Fruit fly (Drosophila melanogaster) whole organism, prepupa: ENCODE results near the gene HDAC4.

ENCODE experiments used
- Blimp-1 ChIP-seq: fragments of 200-800 bp; sonication (Bioruptor generic); optimal IDR thresholded peaks from 3 replicates; lab custom pipeline; 2017; ENCODE audit warnings: missing biosample characterization, missing genetic modification characterization, mild to moderate bottlenecking, moderate library complexity, missing genetic modification reagents
- CG10631 ChIP-seq: fragments of 200-800 bp; sonication (Bioruptor generic); optimal IDR thresholded peaks from 2 replicates; lab custom pipeline; 2016; ENCODE audit warnings: missing biosample characterization, missing genetic modification characterization
- CG10669 ChIP-seq: fragments of 200-800 bp; sonication (Bioruptor generic); optimal IDR thresholded peaks from 3 replicates; lab custom pipeline; 2018; ENCODE audit warnings: missing biosample characterization, mild to moderate bottlenecking, missing genetic modification characterization, moderate library complexity
- CG11762 ChIP-seq: fragments of 200-800 bp; sonication (Bioruptor generic); optimal IDR thresholded peaks from 3 replicates; lab custom pipeline; 2016; ENCODE audit warnings: missing biosample characterization, missing genetic modification characterization; ENCODE audit not compliant: insufficient read depth
- CG11902 ChIP-seq: fragments of 200-800 bp; sonication (Bioruptor generic); optimal IDR thresholded peaks from 3 replicates; lab custom pipeline; 2016; ENCODE audit warnings: missing biosample characterization, missing genetic modification characterization
- CG15336 ChIP-seq: fragments of 200-800 bp; sonication (Bioruptor generic); IDR thresholded peaks from 2 replicates; pipeline ENCODE4 v1.3.6; 2022; ENCODE audit warnings: missing biosample characterization, missing genetic modification characterization
- CG1621 ChIP-seq: fragments of 200-800 bp; sonication (Bioruptor generic); optimal IDR thresholded peaks from 3 replicates; lab custom pipeline; 2018; ENCODE audit warnings: missing biosample characterization, mild to moderate bottlenecking, missing genetic modification characterization
- CG16779 ChIP-seq: fragments of 200-800 bp; sonication (Bioruptor generic); optimal IDR thresholded peaks from 3 replicates; lab custom pipeline; 2017; ENCODE audit warnings: missing biosample characterization, mild to moderate bottlenecking, missing genetic modification characterization
- CG3032 ChIP-seq: fragments of 200-800 bp; optimal IDR thresholded peaks from 2 replicates; lab custom pipeline; 2019; ENCODE audit warnings: missing biosample characterization, mild to moderate bottlenecking, missing genetic modification characterization, moderate library complexity
- CG31627 ChIP-seq: fragments of 200-800 bp; sonication (Bioruptor generic); optimal IDR thresholded peaks from 3 replicates; lab custom pipeline; 2016; ENCODE audit warnings: missing biosample characterization, missing genetic modification characterization
- CG32006 ChIP-seq: fragments of 200-800 bp; sonication (Bioruptor generic); optimal IDR thresholded peaks from 3 replicates; lab custom pipeline; 2017; ENCODE audit warnings: missing biosample characterization, mild to moderate bottlenecking, missing genetic modification characterization
- CG3919 ChIP-seq: fragments of 200-800 bp; sonication (Bioruptor generic); optimal IDR thresholded peaks from 3 replicates; lab custom pipeline; 2016; ENCODE audit warnings: missing biosample characterization, missing genetic modification characterization
- CG4318 ChIP-seq: fragments of 200-800 bp; sonication (Bioruptor generic); optimal IDR thresholded peaks from 3 replicates; lab custom pipeline; 2017; ENCODE audit warnings: missing biosample characterization, mild to moderate bottlenecking, missing genetic modification characterization
- CG8632 ChIP-seq: fragments of 200-800 bp; sonication (Bioruptor generic); optimal IDR thresholded peaks from 3 replicates; lab custom pipeline; 2016; ENCODE audit warnings: missing biosample characterization, missing genetic modification characterization
- Eip75B ChIP-seq: fragments of 200-800 bp; sonication (Bioruptor generic); optimal IDR thresholded peaks from 3 replicates; lab custom pipeline; 2016; ENCODE audit warnings: missing biosample characterization, missing genetic modification characterization
- Eip78C ChIP-seq: fragments of 200-800 bp; sonication (Bioruptor generic); peaks from one replicate; lab custom pipeline; 2016; ENCODE audit warnings: missing biosample characterization, missing genetic modification characterization
- Gug ChIP-seq: fragments of 200-800 bp; sonication (Bioruptor generic); IDR thresholded peaks from 2 replicates; pipeline ENCODE4 v1.3.6; 2022; ENCODE audit warnings: missing biosample characterization, missing genetic modification characterization
- Hr38 ChIP-seq: sonication (Bioruptor generic); optimal IDR thresholded peaks from 2 replicates; lab custom pipeline; 2016; ENCODE audit warnings: missing biosample characterization, missing genetic modification characterization
- Hr39 ChIP-seq: fragments of 200-800 bp; sonication (Bioruptor generic); optimal IDR thresholded peaks from 2 replicates; lab custom pipeline; 2016; ENCODE audit warnings: missing biosample characterization, missing genetic modification characterization
- Hr4 ChIP-seq: fragments of 200-800 bp; sonication (Bioruptor generic); optimal IDR thresholded peaks from 3 replicates; lab custom pipeline; 2016; ENCODE audit warnings: missing biosample characterization, missing genetic modification characterization
- Met ChIP-seq: fragments of 200-800 bp; sonication (Bioruptor generic); optimal IDR thresholded peaks from 3 replicates; lab custom pipeline; 2016; ENCODE audit warnings: missing biosample characterization, missing genetic modification characterization
- Smox ChIP-seq: fragments of 200-800 bp; sonication (Bioruptor generic); optimal IDR thresholded peaks from 3 replicates; lab custom pipeline; 2016; ENCODE audit warnings: missing biosample characterization, missing genetic modification characterization
- Sox102F ChIP-seq: fragments of 200-800 bp; sonication (Bioruptor generic); optimal IDR thresholded peaks from 2 replicates; lab custom pipeline; 2016; ENCODE audit warnings: missing biosample characterization, mild to moderate bottlenecking, missing genetic modification characterization
- Sox14 ChIP-seq: fragments of 200-800 bp; sonication (Bioruptor generic); optimal IDR thresholded peaks from 3 replicates; lab custom pipeline; 2016; ENCODE audit warnings: missing biosample characterization, missing genetic modification characterization
- achi ChIP-seq: fragments of 200-800 bp; sonication (Bioruptor generic); optimal IDR thresholded peaks from 3 replicates; lab custom pipeline; 2016; ENCODE audit warnings: missing biosample characterization, missing genetic modification characterization
- cyc ChIP-seq: fragments of 200-800 bp; sonication (Bioruptor generic); optimal IDR thresholded peaks from 3 replicates; lab custom pipeline; 2016; ENCODE audit warnings: missing biosample characterization, missing genetic modification characterization
- dac ChIP-seq: fragments of 200-800 bp; sonication (Bioruptor generic); optimal IDR thresholded peaks from 2 replicates; lab custom pipeline; 2017; ENCODE audit warnings: missing biosample characterization, mild to moderate bottlenecking, missing genetic modification characterization
- dsx ChIP-seq: fragments of 200-800 bp; optimal IDR thresholded peaks from 3 replicates; lab custom pipeline; 2019; ENCODE audit warnings: missing biosample characterization, mild to moderate bottlenecking, missing genetic modification characterization, moderate library complexity; ENCODE audit not compliant: poor library complexity, severe bottlenecking
- eg ChIP-seq: fragments of 200-800 bp; sonication (Bioruptor generic); IDR thresholded peaks from 3 replicates; pipeline ENCODE4 v1.3.6; 2022; ENCODE audit warnings: missing biosample characterization, missing genetic modification characterization
- esn ChIP-seq: fragments of 200-800 bp; sonication (Bioruptor generic); optimal IDR thresholded peaks from 2 replicates; lab custom pipeline; 2016; ENCODE audit warnings: missing biosample characterization, mild to moderate bottlenecking, missing genetic modification characterization, moderate library complexity
- fd59A ChIP-seq: fragments of 200-800 bp; sonication (Bioruptor generic); optimal IDR thresholded peaks from 2 replicates; lab custom pipeline; 2017; ENCODE audit warnings: missing biosample characterization, mild to moderate bottlenecking, missing genetic modification characterization, missing genetic modification reagents
- fd85E ChIP-seq: fragments of 200-800 bp; sonication (Bioruptor generic); optimal IDR thresholded peaks from 3 replicates; lab custom pipeline; 2016; ENCODE audit warnings: missing biosample characterization, missing genetic modification characterization
- fkh ChIP-seq: fragments of 200-800 bp; sonication (Bioruptor generic); optimal IDR thresholded peaks from 3 replicates; lab custom pipeline; 2017; ENCODE audit warnings: missing biosample characterization, mild to moderate bottlenecking, missing genetic modification characterization, moderate library complexity
- lz ChIP-seq: fragments of 200-800 bp; sonication (Bioruptor generic); optimal IDR thresholded peaks from 3 replicates; lab custom pipeline; 2016; ENCODE audit warnings: missing biosample characterization, missing genetic modification characterization
- net ChIP-seq: fragments of 200-800 bp; sonication (Bioruptor generic); optimal IDR thresholded peaks from 3 replicates; lab custom pipeline; 2016; ENCODE audit warnings: missing biosample characterization, missing genetic modification characterization
- pdm3 ChIP-seq: fragments of 200-800 bp; sonication (Bioruptor generic); optimal IDR thresholded peaks from 3 replicates; lab custom pipeline; 2016; ENCODE audit warnings: missing biosample characterization, missing genetic modification characterization
- spab ChIP-seq: fragments of 200-800 bp; sonication (Bioruptor generic); optimal IDR thresholded peaks from 2 replicates; lab custom pipeline; 2017; ENCODE audit warnings: missing biosample characterization, mild to moderate bottlenecking, missing genetic modification characterization, missing genetic modification reagents
- ss ChIP-seq, 2 experiments: fragments of 200-800 bp; sonication (Bioruptor generic); optimal IDR thresholded peaks; 2 replicates in 1 of 2; 3 replicates in 1 of 2; lab custom pipeline; 2017 to 2018; ENCODE audit warnings: mild to moderate bottlenecking in 2 of 2, missing biosample characterization in 2 of 2, missing genetic modification characterization in 2 of 2, moderate library complexity in 1 of 2
- svp ChIP-seq: fragments of 200-800 bp; sonication (Bioruptor generic); peaks from one replicate; lab custom pipeline; 2016; ENCODE audit warnings: missing biosample characterization, missing genetic modification characterization
- vri ChIP-seq: fragments of 200-800 bp; sonication (Bioruptor generic); optimal IDR thresholded peaks from 3 replicates; lab custom pipeline; 2016; ENCODE audit warnings: missing biosample characterization, mild to moderate bottlenecking, missing genetic modification characterization

Gene HDAC4

DNA sequence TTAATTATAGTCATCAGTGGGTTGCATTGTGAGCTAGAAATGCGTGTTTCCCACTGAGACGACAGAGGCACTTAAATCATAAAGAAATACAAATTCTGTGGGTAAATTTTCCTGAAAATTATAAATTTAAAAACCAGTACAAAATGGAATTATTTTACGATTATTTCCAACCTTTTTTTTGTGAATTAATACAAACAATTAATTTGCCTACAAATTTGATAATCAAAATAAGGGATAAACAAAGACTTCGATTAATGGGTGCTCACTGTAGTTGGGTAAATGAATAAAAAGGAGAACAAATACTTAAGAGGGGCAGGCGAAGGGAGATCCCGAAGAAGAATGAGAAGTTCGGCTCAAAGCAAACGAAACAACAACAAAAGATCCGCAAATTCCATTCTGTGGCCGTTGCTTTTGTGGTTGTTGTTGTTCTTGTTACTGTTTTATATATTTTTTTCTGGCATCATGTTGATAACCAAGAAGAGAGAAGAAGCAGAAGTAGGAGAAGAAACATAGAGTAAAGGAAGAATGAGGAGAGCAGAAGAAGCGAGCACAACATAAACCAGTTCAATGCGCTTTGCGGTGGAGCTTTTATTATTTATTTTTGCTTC is 1.4 kb downstream of the HDAC4 start:
- TF ChIP-seq pdm3 (peak; percentile 42), svp (GFP tag; lab: Kevin White, UChicago) (peak; percentile 31), Hr38 (GFP tag; lab: Kevin White, UChicago) (no peak), fd59A (GFP tag; lab: Kevin White, UChicago) (peak; percentile 2), Sox102F (GFP tag; lab: Kevin White, UChicago) (peak; percentile 20), esn (GFP tag; lab: Kevin White, UChicago) (peak; percentile 49), CG31627 (GFP tag; lab: Kevin White, UChicago) (peak; percentile 15), Smox (GFP tag; lab: Kevin White, UChicago) (peak; percentile 43), Hr39 (GFP tag; lab: Kevin White, UChicago) (peak; percentile 17), Gug (GFP tag; lab: Robert Waterston, UW) (no peak), CG15336 (GFP tag; lab: Robert Waterston, UW) (no peak), ss (GFP tag; optimal IDR thresholded peaks at IDR 0.05; lab: Kevin White, UChicago) (peak in 1 of 2 experiments; percentile 14), Sox14 (peak; percentile 11), CG10631 (GFP tag; lab: Kevin White, UChicago) (peak; percentile 26), Eip78C (GFP tag; lab: Kevin White, UChicago) (peak; percentile 70)
- TF ChIP-seq, all 60 proteins: peak for 12

DNA sequence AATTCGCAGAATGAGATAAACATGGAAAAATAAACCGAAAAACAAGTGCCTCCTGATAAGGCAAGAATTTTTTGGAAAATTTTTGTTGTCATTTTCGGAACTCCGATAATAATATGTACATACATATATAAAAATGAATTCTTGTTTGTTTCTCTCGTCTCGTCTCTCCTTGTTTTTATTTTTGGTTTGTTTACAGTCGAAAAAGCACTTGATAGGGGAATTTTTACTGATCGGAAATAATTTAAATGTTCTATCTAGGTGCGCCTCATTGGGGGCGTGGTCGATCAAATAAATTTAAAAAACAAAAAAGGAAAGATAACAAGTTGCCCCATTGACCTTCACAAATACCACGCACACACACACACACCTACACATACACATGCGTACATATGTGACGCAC is 2.7 kb downstream of the HDAC4 start:
- no peak for TF ChIP-seq net
- TF ChIP-seq svp (GFP tag; lab: Kevin White, UChicago): peak; percentile 43
- TF ChIP-seq Blimp-1 (GFP tag; lab: Kevin White, UChicago): no peak

dm6 chrX:13281244-13281877 is 4.1 kb downstream of the HDAC4 start:
- TF ChIP-seq CG3919 (GFP tag; lab: Kevin White, UChicago) (no peak), CG1621 (tag; lab: Kevin White, UChicago) (no peak), CG4318 (GFP tag; lab: Kevin White, UChicago) (no peak), svp (GFP tag; lab: Kevin White, UChicago) (peak; percentile 62), Eip75B (GFP tag; lab: Kevin White, UChicago) (no peak), CG16779 (no peak), Hr4 (no peak), fkh (GFP tag; lab: Kevin White, UChicago) (peak; percentile 71), dsx (no peak), Blimp-1 (GFP tag; lab: Kevin White, UChicago) (no peak), Sox102F (GFP tag; lab: Kevin White, UChicago) (no peak), Gug (GFP tag; lab: Robert Waterston, UW) (no peak), fd85E (no peak), CG3032 (no peak), ss (GFP tag; optimal IDR thresholded peaks at IDR 0.05; lab: Kevin White, UChicago) (no peak), dac (no peak), achi (GFP tag; lab: Kevin White, UChicago) (no peak), Met (GFP tag; lab: Kevin White, UChicago) (peak; percentile 11), spab (GFP tag; lab: Kevin White, UChicago) (no peak), vri (GFP tag; lab: Kevin White, UChicago) (no peak), lz (GFP tag; lab: Kevin White, UChicago) (peak; percentile 0), CG11762 (GFP tag; lab: Kevin White, UChicago) (no peak), CG11902 (GFP tag; lab: Kevin White, UChicago) (no peak), CG8632 (GFP tag; lab: Kevin White, UChicago) (no peak), Hr38 (GFP tag; lab: Kevin White, UChicago) (no peak), Eip78C (GFP tag; lab: Kevin White, UChicago) (peak; percentile 54), eg (no peak), CG32006 (GFP tag; lab: Kevin White, UChicago) (peak; percentile 9), CG10669 (GFP tag; lab: Kevin White, UChicago) (no peak), cyc (GFP tag; lab: Kevin White, UChicago) (no peak)
